Fruit fly (Drosophila melanogaster) whole organism, embryonic: Measurements from ENCODE around the gene CG1622.

ENCODE experiments used
- CG10267 ChIP-seq: fragments of 200-800 bp; sonication (Bioruptor generic); optimal IDR thresholded peaks from 2 replicates; lab custom pipeline; 2018; ENCODE audit warnings: missing biosample characterization, mild to moderate bottlenecking, missing genetic modification characterization, moderate library complexity
- CG10274 ChIP-seq: fragments of 200-800 bp; sonication (Bioruptor generic); optimal IDR thresholded peaks from 3 replicates; lab custom pipeline; 2017; ENCODE audit warnings: missing biosample characterization, mild to moderate bottlenecking, missing genetic modification characterization
- CG10543 ChIP-seq: fragments of 200-800 bp; sonication (Bioruptor generic); optimal IDR thresholded peaks from 3 replicates; lab custom pipeline; 2017; ENCODE audit warnings: missing biosample characterization, mild to moderate bottlenecking, missing genetic modification characterization, moderate library complexity
- CG11085 ChIP-seq: fragments of 200-800 bp; sonication (Bioruptor generic); IDR thresholded peaks from 2 replicates; pipeline ENCODE4 v1.3.6; 2022; ENCODE audit warnings: missing biosample characterization, missing genetic modification characterization
- CG11456 ChIP-seq: fragments of 200-800 bp; sonication (Bioruptor generic); IDR thresholded peaks from 3 replicates; pipeline ENCODE4 v1.3.6; 2022; ENCODE audit warnings: missing biosample characterization, missing genetic modification characterization
- CG11723 ChIP-seq: fragments of 200-800 bp; sonication (Bioruptor generic); optimal IDR thresholded peaks from 2 replicates; lab custom pipeline; 2017; ENCODE audit warnings: missing biosample characterization, mild to moderate bottlenecking, missing genetic modification characterization
- CG12744 ChIP-seq: fragments of 200-800 bp; sonication (Bioruptor generic); optimal IDR thresholded peaks from 2 replicates; lab custom pipeline; 2016; ENCODE audit warnings: missing biosample characterization, missing genetic modification characterization
- CG13287 ChIP-seq: fragments of 200-800 bp; sonication (Bioruptor generic); IDR thresholded peaks from 2 replicates; pipeline ENCODE4 v1.3.6; 2022; ENCODE audit warnings: missing biosample characterization, missing genetic modification characterization; ENCODE audit not compliant: partially characterized antibody
- CG15696 ChIP-seq: fragments of 200-800 bp; sonication (Bioruptor generic); optimal IDR thresholded peaks from 2 replicates; lab custom pipeline; 2019; ENCODE audit warnings: missing biosample characterization, mild to moderate bottlenecking, missing genetic modification characterization, moderate library complexity
- CG1602 ChIP-seq: fragments of 200-800 bp; sonication (Bioruptor generic); optimal IDR thresholded peaks from 3 replicates; lab custom pipeline; 2016; ENCODE audit warnings: missing biosample characterization, missing genetic modification characterization
- CG17385 ChIP-seq: fragments of 200-800 bp; sonication (Bioruptor generic); optimal IDR thresholded peaks from 3 replicates; lab custom pipeline; 2018; ENCODE audit warnings: missing biosample characterization, mild to moderate bottlenecking, missing genetic modification characterization
- CG18011 ChIP-seq: fragments of 200-800 bp; sonication (Bioruptor generic); optimal IDR thresholded peaks from 2 replicates; lab custom pipeline; 2017; ENCODE audit warnings: missing biosample characterization, missing genetic modification characterization, mild to moderate bottlenecking, moderate library complexity, missing genotype
- CG30403 ChIP-seq: fragments of 200-800 bp; sonication (Bioruptor generic); optimal IDR thresholded peaks from 3 replicates; lab custom pipeline; 2016; ENCODE audit warnings: missing biosample characterization, missing genetic modification characterization
- CG31441 ChIP-seq: fragments of 200-800 bp; sonication (Bioruptor generic); IDR thresholded peaks from 2 replicates; pipeline ENCODE4 v1.3.6; 2022; ENCODE audit warnings: missing biosample characterization, missing genetic modification characterization
- CG34422 ChIP-seq: fragments of 200-800 bp; sonication (Bioruptor generic); IDR thresholded peaks from 3 replicates; pipeline ENCODE4 v1.3.6; 2022; ENCODE audit warnings: missing biosample characterization, missing genetic modification characterization
- CG3995 ChIP-seq: fragments of 200-800 bp; sonication (Bioruptor generic); optimal IDR thresholded peaks from 3 replicates; lab custom pipeline; 2016; ENCODE audit warnings: missing biosample characterization, missing genetic modification characterization
- CG5953 ChIP-seq: fragments of 200-800 bp; sonication (Bioruptor generic); IDR thresholded peaks from 2 replicates; pipeline ENCODE4 v1.3.6; 2022; ENCODE audit warnings: missing biosample characterization, missing genetic modification characterization
- CG8089 ChIP-seq: fragments of 200-800 bp; sonication (Bioruptor generic); optimal IDR thresholded peaks from 3 replicates; lab custom pipeline; 2016; ENCODE audit warnings: missing biosample characterization, missing genetic modification characterization
- CG9215 ChIP-seq: fragments of 200-800 bp; sonication (Bioruptor generic); IDR thresholded peaks from 2 replicates; pipeline ENCODE4 v1.3.6; 2022; ENCODE audit warnings: missing biosample characterization, missing genetic modification characterization
- CG9437 ChIP-seq: fragments of 200-800 bp; sonication (Bioruptor generic); optimal IDR thresholded peaks from 2 replicates; lab custom pipeline; 2018; ENCODE audit warnings: missing biosample characterization, mild to moderate bottlenecking, missing genetic modification characterization
- Chrac-16 ChIP-seq: fragments of 200-800 bp; sonication (Bioruptor generic); optimal IDR thresholded peaks from 3 replicates; lab custom pipeline; 2016; ENCODE audit warnings: missing biosample characterization, missing genetic modification characterization
- Dfd ChIP-seq, 2 experiments: fragments of >200 bp; optimal IDR thresholded peaks; 2 replicates each; lab custom pipeline; 2017; ENCODE audit warnings: missing biosample characterization in 2 of 2, missing genetic modification characterization in 2 of 2
- Dll ChIP-seq: fragments of 200-800 bp; sonication (Bioruptor generic); IDR thresholded peaks from 4 replicates; pipeline ENCODE4 v1.3.6; 2022; ENCODE audit warnings: missing biosample characterization, missing genetic modification characterization; ENCODE audit not compliant: partially characterized antibody
- Ets97D ChIP-seq: fragments of 200-800 bp; sonication (Bioruptor generic); optimal IDR thresholded peaks from 3 replicates; lab custom pipeline; 2016; ENCODE audit warnings: missing biosample characterization, missing genetic modification characterization
- GATAe ChIP-seq: fragments of 200-800 bp; sonication (Bioruptor generic); conservative IDR thresholded peaks from 2 replicates; pipeline ENCODE4 v1.3.6; 2022; ENCODE audit warnings: missing biosample characterization, missing genetic modification characterization
- Hmx ChIP-seq: fragments of 200-800 bp; sonication (Bioruptor generic); optimal IDR thresholded peaks from 2 replicates; lab custom pipeline; 2016; ENCODE audit warnings: missing biosample characterization, missing genetic modification characterization
- NK7.1 ChIP-seq: fragments of 200-800 bp; sonication (Bioruptor generic); optimal IDR thresholded peaks from 3 replicates; lab custom pipeline; 2016; ENCODE audit warnings: missing biosample characterization, missing genetic modification characterization
- Nf-YA ChIP-seq: fragments of 200-800 bp; sonication (Bioruptor generic); IDR thresholded peaks from 2 replicates; pipeline ENCODE4 v1.3.6; 2022; ENCODE audit warnings: missing biosample characterization, missing genetic modification characterization
- Oli ChIP-seq: fragments of 200-800 bp; sonication (Bioruptor generic); optimal IDR thresholded peaks from 2 replicates; lab custom pipeline; 2018; ENCODE audit warnings: missing biosample characterization, mild to moderate bottlenecking, missing genetic modification characterization, moderate library complexity
- Ptx1 ChIP-seq: fragments of 200-800 bp; sonication (Bioruptor generic); IDR thresholded peaks from 2 replicates; pipeline ENCODE4 v1.3.6; 2022; ENCODE audit warnings: missing biosample characterization, missing genetic modification characterization
- Sry-δ ChIP-seq: fragments of 200-800 bp; sonication (Bioruptor generic); optimal IDR thresholded peaks from 2 replicates; lab custom pipeline; 2016; ENCODE audit warnings: missing biosample characterization, missing genetic modification characterization
- YL-1 ChIP-seq: fragments of 200-800 bp; sonication (Bioruptor generic); optimal IDR thresholded peaks from 3 replicates; lab custom pipeline; 2017; ENCODE audit warnings: missing biosample characterization, mild to moderate bottlenecking, missing genetic modification characterization
- al ChIP-seq: fragments of 200-800 bp; sonication (Bioruptor generic); IDR thresholded peaks from 2 replicates; pipeline ENCODE4 v1.3.6; 2022; ENCODE audit warnings: missing biosample characterization, missing genetic modification characterization
- ara ChIP-seq: fragments of 200-800 bp; sonication (Bioruptor generic); IDR thresholded peaks from 2 replicates; pipeline ENCODE4 v1.3.6; 2022; ENCODE audit warnings: missing biosample characterization, missing genetic modification characterization
- crc ChIP-seq: fragments of 200-800 bp; sonication (Bioruptor generic); optimal IDR thresholded peaks from 2 replicates; lab custom pipeline; 2016; ENCODE audit warnings: missing biosample characterization, missing genetic modification characterization
- ewg ChIP-seq: fragments of 200-800 bp; sonication (Bioruptor generic); optimal IDR thresholded peaks from 3 replicates; lab custom pipeline; 2017; ENCODE audit warnings: mild to moderate bottlenecking, missing biosample characterization, missing genetic modification reagents, missing genetic modification characterization
- hbn ChIP-seq: fragments of 200-800 bp; sonication (Bioruptor generic); IDR thresholded peaks from 2 replicates; pipeline ENCODE4 v1.3.6; 2022; ENCODE audit warnings: missing biosample characterization, missing genetic modification characterization; ENCODE audit not compliant: partially characterized antibody
- insv ChIP-seq, 2 experiments: fragments of 200-800 bp; sonication (Bioruptor generic); optimal IDR thresholded peaks; 3 replicates each; lab custom pipeline; 2016 to 2018; ENCODE audit warnings: missing biosample characterization in 2 of 2, missing genetic modification characterization in 2 of 2
- lov ChIP-seq, 2 experiments: fragments of 200-800 bp in 1 of 2; fragments of >200 bp in 1 of 2; sonication (Bioruptor generic) in 1 of 2; IDR thresholded peaks in 1 of 2; optimal IDR thresholded peaks in 1 of 2; 2 replicates in 1 of 2; 3 replicates in 1 of 2; pipeline versions ENCODE4 v1.3.6 to Lab custom; 2017 to 2022; ENCODE audit warnings: missing biosample characterization in 1 of 2, missing genetic modification characterization in 1 of 2
- luna ChIP-seq: fragments of 200-800 bp; sonication (Bioruptor generic); optimal IDR thresholded peaks from 2 replicates; lab custom pipeline; 2016; ENCODE audit warnings: missing biosample characterization, missing genetic modification characterization
- onecut ChIP-seq: fragments of 200-800 bp; sonication (Bioruptor generic); IDR thresholded peaks from 2 replicates; pipeline ENCODE4 v1.3.6; 2022; ENCODE audit warnings: missing biosample characterization, missing genetic modification characterization
- rib ChIP-seq: fragments of 200-800 bp; sonication (Bioruptor generic); IDR thresholded peaks from 2 replicates; pipeline ENCODE4 v1.3.6; 2022; ENCODE audit warnings: missing biosample characterization, missing genetic modification characterization
- run ChIP-seq: fragments of 200-800 bp; sonication (Bioruptor generic); optimal IDR thresholded peaks from 3 replicates; lab custom pipeline; 2018; ENCODE audit warnings: missing biosample characterization, mild to moderate bottlenecking, missing genetic modification characterization
- sc ChIP-seq, 3 experiments: fragments of >200 bp in 2 of 3; fragments of 200-800 bp in 1 of 3; sonication (Bioruptor generic) in 1 of 3; optimal IDR thresholded peaks; 2 replicates in 2 of 3; 3 replicates in 1 of 3; lab custom pipeline; 2017; ENCODE audit warnings: mild to moderate bottlenecking in 1 of 3, missing biosample characterization in 1 of 3, missing genetic modification characterization in 1 of 3, missing genetic modification reagents in 1 of 3
- sens ChIP-seq: fragments of 200-800 bp; sonication (Bioruptor generic); peaks from one replicate; lab custom pipeline; 2016; ENCODE audit warnings: missing biosample characterization, missing genetic modification characterization
- sima ChIP-seq: fragments of 200-800 bp; sonication (Bioruptor generic); optimal IDR thresholded peaks from 2 replicates; lab custom pipeline; 2016; ENCODE audit warnings: missing biosample characterization, missing genetic modification characterization
- sna ChIP-seq: fragments of 200-800 bp; sonication (Bioruptor generic); IDR thresholded peaks from 2 replicates; pipeline ENCODE4 v1.3.6; 2022; ENCODE audit warnings: missing biosample characterization, missing genetic modification characterization; ENCODE audit not compliant: partially characterized antibody
- tap ChIP-seq: fragments of 200-800 bp; optimal IDR thresholded peaks from 3 replicates; lab custom pipeline; 2019; ENCODE audit warnings: missing biosample characterization, mild to moderate bottlenecking, missing genetic modification characterization, moderate library complexity
- tx ChIP-seq: fragments of 200-800 bp; sonication (Bioruptor generic); optimal IDR thresholded peaks from 2 replicates; lab custom pipeline; 2016; ENCODE audit warnings: missing biosample characterization, missing genetic modification characterization
- vnd ChIP-seq: fragments of 200-800 bp; sonication (Bioruptor generic); IDR thresholded peaks from 3 replicates; pipeline ENCODE4 v1.3.6; 2022; ENCODE audit warnings: missing biosample characterization, missing genetic modification characterization; ENCODE audit not compliant: partially characterized antibody

The CG1622 gene

dm6 chrX:13276713-13277112, 20.2 kb upstream of the CG1622 start (continued):
- TF ChIP-seq CG9215 (peak; percentile 52; the same call in 1 of the 2 replicates), CG10274 (GFP tag; lab: Kevin White, UChicago) (peak; percentile 47), CG34422 (GFP tag; lab: Robert Waterston, UW) (peak; percentile 63; the same call in 1 of the 3 replicates), al (peak; percentile 85), Chrac-16 (GFP tag; lab: Kevin White, UChicago) (peak; percentile 32), Dfd (GFP tag; optimal IDR thresholded peaks at IDR 0.05; lab: Kevin White, UChicago) (no peak), ara (GFP tag; lab: Robert Waterston, UW) (peak; percentile 67), Oli (peak; percentile 79), CG11085 (GFP tag; lab: Robert Waterston, UW) (peak; percentile 50), CG30403 (GFP tag; lab: Kevin White, UChicago) (peak; percentile 69), luna (GFP tag; lab: Kevin White, UChicago) (no peak), run (peak; percentile 49), hbn (GFP tag; lab: Robert Waterston, UW) (no peak), tap (tag; lab: Kevin White, UChicago) (peak; percentile 71), CG11723 (no peak), CG12744 (GFP tag; lab: Kevin White, UChicago) (no peak), NK7.1 (GFP tag; lab: Kevin White, UChicago) (no peak), sens (peak; percentile 70), GATAe (peak; percentile 77; the same call in 1 of the 2 replicates), CG11456 (GFP tag; lab: Robert Waterston, UW) (peak; percentile 77), CG5953 (GFP tag; lab: Robert Waterston, UW) (no peak), onecut (0 out of 2 replicates have a peak, but pooled peaks have one; percentile 16), tx (no peak), CG17385 (peak; percentile 72), CG13287 (GFP tag; lab: Robert Waterston, UW) (no peak), CG1602 (peak; percentile 58), sna (GFP tag; lab: Robert Waterston, UW) (no peak), crc (GFP tag; lab: Kevin White, UChicago) (no peak), sc (optimal IDR thresholded peaks at IDR 0.05; lab: Kevin White, UChicago) (no peak), sc (GFP tag; optimal IDR thresholded peaks at IDR 0.05; lab: Kevin White, UChicago) (no peak), Ptx1 (GFP tag; lab: Robert Waterston, UW) (peak; percentile 83), vnd (GFP tag; lab: Robert Waterston, UW) (no peak), CG31441 (GFP tag; lab: Robert Waterston, UW) (peak; percentile 78), Nf-YA (GFP tag; lab: Robert Waterston, UW) (peak; percentile 51; the same call in 1 of the 2 replicates), Hmx (GFP tag; lab: Kevin White, UChicago) (no peak), CG8089 (GFP tag; lab: Kevin White, UChicago) (peak; percentile 12), YL-1 (GFP tag; lab: Kevin White, UChicago) (no peak), Sry-δ (GFP tag; lab: Kevin White, UChicago) (no peak), sima (no peak), Dll (GFP tag; lab: Robert Waterston, UW) (no peak), ewg (peak; percentile 24), CG9437 (peak; percentile 67), insv (GFP tag; optimal IDR thresholded peaks at IDR 0.05; lab: Kevin White, UChicago) (no peak), CG18011 (GFP tag; lab: Kevin White, UChicago) (no peak), CG3995 (GFP tag; lab: Kevin White, UChicago) (no peak), CG10543 (GFP tag; lab: Kevin White, UChicago) (peak; percentile 62), rib (GFP tag; lab: Robert Waterston, UW) (peak; percentile 62; the same call in 1 of the 2 replicates), lov (optimal IDR thresholded peaks at IDR 0.05; lab: Kevin White, UChicago) (no peak), lov (GFP tag; IDR thresholded peaks at IDR 0.05; lab: Robert Waterston, UW) (0 out of 3 replicates have a peak, but pooled peaks have one; percentile 15), Ets97D (no peak), CG10267 (peak; percentile 66), CG15696 (tag; lab: Kevin White, UChicago) (peak; percentile 53)
